Worm (Caenorhabditis elegans) whole organism, young adult: ENCODE data around the gene acdh-8.

Source experiments
- D2030.7 ChIP-seq: fragments of 200-800 bp; sonication (Bioruptor generic); IDR thresholded peaks from 2 replicates; pipeline ENCODE4 v1.3.6; 2022; ENCODE audit warnings: missing genetic modification reagents, missing genetic modification characterization, missing compliant biosample characterization
- F10E7.11 ChIP-seq: sonication (generic microtip); optimal IDR thresholded peaks from 2 replicates; lab custom pipeline; 2017; ENCODE audit warnings: mild to moderate bottlenecking, missing genetic modification characterization, moderate library complexity, missing compliant biosample characterization
- F37B4.10 ChIP-seq: fragments of 200-800 bp; sonication (Bioruptor generic); IDR thresholded peaks from 2 replicates; pipeline ENCODE4 v1.3.6; 2022; ENCODE audit warnings: missing genetic modification characterization, missing compliant biosample characterization
- F49E8.2 ChIP-seq: sonication (generic microtip); optimal IDR thresholded peaks from 3 replicates; lab custom pipeline; 2017; ENCODE audit warnings: missing genetic modification characterization, mild to moderate bottlenecking, missing compliant biosample characterization, antibody characterized with exemption, moderate library complexity; ENCODE audit not compliant: insufficient read depth
- F57A8.1 ChIP-seq: fragments of 200-800 bp; sonication (Bioruptor generic); optimal IDR thresholded peaks from 2 replicates; lab custom pipeline; 2018; ENCODE audit warnings: mild to moderate bottlenecking, missing genetic modification characterization, moderate library complexity, missing compliant biosample characterization
- Y56A3A.18 ChIP-seq: fragments of 200-800 bp; sonication (Bioruptor generic); IDR thresholded peaks from 2 replicates; pipeline ENCODE4 v1.3.6; 2022; ENCODE audit warnings: missing genetic modification reagents, missing genetic modification characterization, missing compliant biosample characterization
- Y67H2A.10 ChIP-seq: fragments of 200-800 bp; sonication (Bioruptor generic); conservative IDR thresholded peaks from 2 replicates; pipeline ENCODE4 v1.3.6; 2022; ENCODE audit warnings: missing genetic modification reagents, missing genetic modification characterization, missing compliant biosample characterization
- akir-1 ChIP-seq: fragments of 200-800 bp; sonication (Bioruptor generic); optimal IDR thresholded peaks from 2 replicates; lab custom pipeline; 2018; ENCODE audit warnings: mild to moderate bottlenecking, missing genetic modification characterization, moderate library complexity, missing compliant biosample characterization
- ama-1 ChIP-seq, 3 experiments: fragments of 150-350 bp in 1 of 3; sonication (generic microtip) in 2 of 3; optimal IDR thresholded peaks; 2 replicates each; lab custom pipeline; 2014 to 2018; ENCODE audit warnings: missing biosample characterization in 2 of 3, missing genetic modification characterization in 2 of 3, missing genetic modification reagents in 2 of 3
- attf-5 ChIP-seq: fragments of 200-800 bp; sonication (Bioruptor generic); optimal IDR thresholded peaks from 2 replicates; lab custom pipeline; 2018; ENCODE audit warnings: mild to moderate bottlenecking, missing genetic modification characterization, missing compliant biosample characterization
- attf-6 ChIP-seq: fragments of 200-800 bp; sonication (Bioruptor generic); IDR thresholded peaks from 2 replicates; pipeline ENCODE4 v1.3.6; 2022; ENCODE audit warnings: missing genetic modification reagents, missing genetic modification characterization, missing compliant biosample characterization
- bed-2 ChIP-seq: fragments of 200-800 bp; sonication (Bioruptor generic); IDR thresholded peaks from 2 replicates; pipeline ENCODE4 v1.3.6; 2022; ENCODE audit warnings: missing genetic modification reagents, missing genetic modification characterization, missing compliant biosample characterization
- ccch-3 ChIP-seq: fragments of 200-800 bp; sonication (Bioruptor generic); optimal IDR thresholded peaks from 2 replicates; lab custom pipeline; 2018; ENCODE audit warnings: mild to moderate bottlenecking, missing genetic modification characterization, missing compliant biosample characterization
- cebp-1 ChIP-seq, 2 experiments: fragments of 200-800 bp in 1 of 2; sonication (Bioruptor generic) in 1 of 2; sonication (generic microtip) in 1 of 2; IDR thresholded peaks in 1 of 2; optimal IDR thresholded peaks in 1 of 2; 2 replicates each; pipeline versions ENCODE4 v1.3.6 to Lab custom; 2017 to 2022; ENCODE audit warnings: missing compliant biosample characterization in 2 of 2, missing genetic modification characterization in 2 of 2, mild to moderate bottlenecking in 1 of 2, missing genetic modification reagents in 1 of 2, moderate library complexity in 1 of 2
- ceh-27 ChIP-seq: fragments of 200-800 bp; sonication (Bioruptor generic); optimal IDR thresholded peaks from 2 replicates; lab custom pipeline; 2018; ENCODE audit warnings: mild to moderate bottlenecking, missing genetic modification characterization, moderate library complexity, missing compliant biosample characterization
- ceh-40 ChIP-seq: fragments of 200-800 bp; sonication (Bioruptor generic); IDR thresholded peaks from 2 replicates; pipeline ENCODE4 v1.3.6; 2022; ENCODE audit warnings: missing genetic modification characterization, missing compliant biosample characterization
- dpff-1 ChIP-seq: sonication (generic microtip); optimal IDR thresholded peaks from 2 replicates; lab custom pipeline; 2017; ENCODE audit warnings: mild to moderate bottlenecking, missing genetic modification characterization, missing compliant biosample characterization
- dpl-1 ChIP-seq: fragments of 150-350 bp; optimal IDR thresholded peaks from 2 replicates; lab custom pipeline; 2014; ENCODE audit warnings: missing biosample characterization, missing genetic modification reagents, missing genetic modification characterization
- ets-4 ChIP-seq: fragments of 200-800 bp; sonication (Bioruptor generic); optimal IDR thresholded peaks from 2 replicates; lab custom pipeline; 2018; ENCODE audit warnings: mild to moderate bottlenecking, missing genetic modification characterization, missing compliant biosample characterization
- gei-17 ChIP-seq: fragments of 200-800 bp; sonication (Bioruptor generic); optimal IDR thresholded peaks from 2 replicates; lab custom pipeline; 2018; ENCODE audit warnings: mild to moderate bottlenecking, missing genetic modification characterization, missing compliant biosample characterization
- hlh-12 ChIP-seq: sonication (generic microtip); optimal IDR thresholded peaks from 2 replicates; lab custom pipeline; 2016; ENCODE audit warnings: missing genetic modification characterization, missing compliant biosample characterization
- hmg-1.2 ChIP-seq: fragments of 200-800 bp; sonication (Bioruptor generic); IDR thresholded peaks from 2 replicates; pipeline ENCODE4 v1.3.6; 2022; ENCODE audit warnings: missing genetic modification reagents, missing genetic modification characterization, missing compliant biosample characterization
- hsf-1 ChIP-seq: fragments of 200-800 bp; sonication (Bioruptor generic); IDR thresholded peaks from 2 replicates; pipeline ENCODE4 v1.3.6; 2022; ENCODE audit warnings: missing genetic modification reagents, missing genetic modification characterization, missing compliant biosample characterization
- lin-26 ChIP-seq: fragments of 200-800 bp; sonication (Bioruptor generic); IDR thresholded peaks from 2 replicates; pipeline ENCODE4 v1.3.6; 2022; ENCODE audit warnings: missing genetic modification reagents, missing genetic modification characterization, missing compliant biosample characterization
- lin-35 ChIP-seq, 3 experiments: fragments of 150-350 bp in 2 of 3; sonication (generic microtip) in 1 of 3; optimal IDR thresholded peaks; 2 replicates each; lab custom pipeline; 2014 to 2018; ENCODE audit warnings: missing biosample characterization in 3 of 3, missing genetic modification characterization in 3 of 3, missing genetic modification reagents in 3 of 3
- lir-1 ChIP-seq: fragments of 200-800 bp; sonication (Bioruptor generic); conservative IDR thresholded peaks from 2 replicates; pipeline ENCODE4 v1.3.6; 2022; ENCODE audit warnings: missing genetic modification reagents, missing genetic modification characterization, missing compliant biosample characterization
- lsl-1 ChIP-seq: fragments of 200-800 bp; sonication (Bioruptor generic); optimal IDR thresholded peaks from 2 replicates; lab custom pipeline; 2018; ENCODE audit warnings: mild to moderate bottlenecking, missing genetic modification characterization, moderate library complexity, missing compliant biosample characterization
- madf-6 ChIP-seq: fragments of 200-800 bp; sonication (Bioruptor generic); IDR thresholded peaks from 2 replicates; pipeline ENCODE4 v1.3.6; 2022; ENCODE audit warnings: missing genetic modification reagents, missing genetic modification characterization, missing compliant biosample characterization
- mel-28 ChIP-seq: sonication (generic microtip); optimal IDR thresholded peaks from 2 replicates; lab custom pipeline; 2016; ENCODE audit warnings: borderline replicate concordance, mild to moderate bottlenecking, missing genetic modification characterization, missing compliant biosample characterization
- mes-4 ChIP-seq: sonication (generic microtip); optimal IDR thresholded peaks from 2 replicates; lab custom pipeline; 2016; ENCODE audit warnings: missing genotype, missing genetic modification characterization, missing compliant biosample characterization
- nfyb-1 ChIP-seq: fragments of 200-800 bp; sonication (Bioruptor generic); IDR thresholded peaks from 2 replicates; pipeline ENCODE4 v1.3.6; 2022; ENCODE audit warnings: missing genetic modification reagents, missing genetic modification characterization, missing compliant biosample characterization
- nhr-120 ChIP-seq: fragments of 200-800 bp; sonication (Bioruptor generic); IDR thresholded peaks from 2 replicates; pipeline ENCODE4 v1.3.6; 2022; ENCODE audit warnings: missing genetic modification characterization, missing compliant biosample characterization
- nhr-179 ChIP-seq: sonication (generic microtip); optimal IDR thresholded peaks from 2 replicates; lab custom pipeline; 2016; ENCODE audit warnings: mild to moderate bottlenecking, missing genetic modification characterization, missing compliant biosample characterization
- nhr-80 ChIP-seq: sonication (generic microtip); optimal IDR thresholded peaks from 2 replicates; lab custom pipeline; 2016; ENCODE audit warnings: missing genetic modification characterization, missing compliant biosample characterization
- pha-4 ChIP-seq: fragments of 150-350 bp; sonication (generic microtip); optimal IDR thresholded peaks from 2 replicates; lab custom pipeline; 2014; ENCODE audit warnings: missing biosample characterization, missing genetic modification reagents, missing genetic modification characterization
- rpc-1 ChIP-seq, 2 experiments: fragments of 150-350 bp in 1 of 2; sonication (generic microtip) in 1 of 2; optimal IDR thresholded peaks; 2 replicates each; lab custom pipeline; 2014 to 2018; ENCODE audit warnings: missing biosample characterization in 1 of 2, missing genetic modification characterization in 1 of 2, missing genetic modification reagents in 1 of 2, missing genotype in 1 of 2
- snpc-4 ChIP-seq, 5 experiments: fragments of 150-350 bp in 1 of 5; sonication (generic microtip) in 4 of 5; optimal IDR thresholded peaks; 2 replicates each; lab custom pipeline; 2014 to 2018; ENCODE audit warnings: missing genetic modification characterization in 5 of 5, missing biosample characterization in 3 of 5, antibody characterized with exemption in 2 of 5, mild to moderate bottlenecking in 2 of 5, missing compliant biosample characterization in 2 of 5, missing genotype in 2 of 5, moderate library complexity in 2 of 5, missing genetic modification reagents in 1 of 5
- sptf-2 ChIP-seq: fragments of 200-800 bp; sonication (Bioruptor generic); optimal IDR thresholded peaks from 2 replicates; lab custom pipeline; 2018; ENCODE audit warnings: mild to moderate bottlenecking, missing genetic modification characterization, missing compliant biosample characterization
- tbx-9 ChIP-seq: sonication (generic microtip); optimal IDR thresholded peaks from 2 replicates; lab custom pipeline; 2016; ENCODE audit warnings: borderline replicate concordance, missing genetic modification characterization, inconsistent platforms, missing compliant biosample characterization
- ztf-18 ChIP-seq: sonication (generic microtip); optimal IDR thresholded peaks from 2 replicates; lab custom pipeline; 2016; ENCODE audit warnings: missing genotype, mild to moderate bottlenecking, missing genetic modification characterization, missing compliant biosample characterization
- ztf-22 ChIP-seq: fragments of 200-800 bp; sonication (Bioruptor generic); optimal IDR thresholded peaks from 2 replicates; lab custom pipeline; 2018; ENCODE audit warnings: mild to moderate bottlenecking, missing genetic modification characterization, moderate library complexity, missing compliant biosample characterization
- ztf-26 ChIP-seq: sonication (generic microtip); optimal IDR thresholded peaks from 2 replicates; lab custom pipeline; 2017; ENCODE audit warnings: missing genetic modification characterization, missing compliant biosample characterization

The acdh-8 gene

ce11 chrII:5819655-5820054 is 25.4 kb downstream of the acdh-8 start (continued):
- TF ChIP-seq attf-6 (GFP tag; lab: Robert Waterston, UW): 0 out of 2 replicates have a peak, but pooled peaks have one; percentile 35
- TF ChIP-seq ztf-26: no peak
- TF ChIP-seq lin-35 (GFP tag; optimal IDR thresholded peaks at IDR 0.05; lab: Kevin White, UChicago): no peak
- no peak for TF ChIP-seq dpff-1
- no peak for TF ChIP-seq nhr-179 (tag; lab: Kevin White, UChicago)
- no peak for TF ChIP-seq rpc-1 (optimal IDR thresholded peaks at IDR 0.05; lab: Kevin White, UChicago)
- no peak for TF ChIP-seq rpc-1 (tag; optimal IDR thresholded peaks at IDR 0.05; lab: Kevin White, UChicago)
- peak; percentile 53 for TF ChIP-seq madf-6
- no peak for TF ChIP-seq lin-26 (GFP tag; lab: Robert Waterston, UW)
- TF ChIP-seq lir-1: no peak
- no peak for TF ChIP-seq F10E7.11 (tag; lab: Kevin White, UChicago)
- TF ChIP-seq F49E8.2: no peak
- no peak for TF ChIP-seq cebp-1 (GFP tag; IDR thresholded peaks at IDR 0.05; lab: Robert Waterston, UW)
- TF ChIP-seq cebp-1 (tag; optimal IDR thresholded peaks at IDR 0.05; lab: Kevin White, UChicago): no peak
- TF ChIP-seq ztf-22 (GFP tag; lab: Kevin White, UChicago): no peak
- peak; percentile 51; the same call in 1 of the 2 replicates for TF ChIP-seq D2030.7 (GFP tag; lab: Robert Waterston, UW)
- no peak for TF ChIP-seq F37B4.10 (GFP tag; lab: Robert Waterston, UW)
- no peak for TF ChIP-seq ets-4 (GFP tag; lab: Kevin White, UChicago)
- TF ChIP-seq bed-2 (GFP tag; lab: Robert Waterston, UW): 0 out of 2 replicates have a peak, but pooled peaks have one; percentile 24
- TF ChIP-seq hsf-1 (GFP tag; lab: Robert Waterston, UW): no peak
- TF ChIP-seq ccch-3 (GFP tag; lab: Kevin White, UChicago): no peak
- no peak for TF ChIP-seq sptf-2 (GFP tag; lab: Kevin White, UChicago)
- TF ChIP-seq nhr-80 (tag; lab: Kevin White, UChicago): no peak
- TF ChIP-seq Y67H2A.10 (GFP tag; lab: Robert Waterston, UW): no peak
- TF ChIP-seq snpc-4 (GFP tag; optimal IDR thresholded peaks at IDR 0.05; lab: Kevin White, UChicago): no peak
- no peak for TF ChIP-seq snpc-4 (tag; optimal IDR thresholded peaks at IDR 0.05; lab: Kevin White, UChicago)

ce11 chrII:5820282-5820762 is 26.0 kb downstream of the acdh-8 start, which contains the start of gene ehs-1:
TSS of gene ehs-1 (plus strand) at chrII:5820712.
- TF ChIP-seq nfyb-1 (GFP tag; lab: Robert Waterston, UW) (0 out of 2 replicates have a peak, but pooled peaks have one; percentile 8), ceh-40 (GFP tag; lab: Robert Waterston, UW) (no peak), hmg-1.2 (GFP tag; lab: Robert Waterston, UW) (0 out of 2 replicates have a peak, but pooled peaks have one; percentile 4), F57A8.1 (GFP tag; lab: Kevin White, UChicago) (no peak)

ce11 chrII:5827364-5827763 is 33.1 kb downstream of the acdh-8 start, which contains the start of gene tbc-2:
TSS of gene tbc-2 (minus strand) at chrII:5827443.
- no peak for TF ChIP-seq tbx-9
- TF ChIP-seq gei-17 (GFP tag; lab: Kevin White, UChicago): no peak
- TF ChIP-seq pha-4 (tag; lab: Kevin White, UChicago): no peak

ce11 chrII:5828486-5828885 is 34.2 kb downstream of the acdh-8 start, which contains the start of gene ZK1248.11:
TSS of gene ZK1248.11 (minus strand) at chrII:5828586.
- TF ChIP-seq ztf-18 (tag; lab: Kevin White, UChicago) (no peak), ceh-27 (GFP tag; lab: Kevin White, UChicago) (no peak), tbx-9 (no peak), nhr-80 (tag; lab: Kevin White, UChicago) (no peak), mes-4 (tag; lab: Kevin White, UChicago) (no peak), rpc-1 (optimal IDR thresholded peaks at IDR 0.05; lab: Kevin White, UChicago) (no peak), rpc-1 (tag; optimal IDR thresholded peaks at IDR 0.05; lab: Kevin White, UChicago) (no peak), dpl-1 (GFP tag; lab: Kevin White, UChicago) (no peak), akir-1 (GFP tag; lab: Kevin White, UChicago) (no peak), Y56A3A.18 (no peak), lsl-1 (no peak), ama-1 (optimal IDR thresholded peaks at IDR 0.05; lab: Kevin White, UChicago) (no peak), ama-1 (GFP tag; optimal IDR thresholded peaks at IDR 0.05; lab: Kevin White, UChicago) (no peak), nhr-120 (GFP tag; lab: Robert Waterston, UW) (no peak), mel-28 (no peak), hlh-12 (no peak), attf-5 (GFP tag; lab: Kevin White, UChicago) (no peak), ztf-22 (GFP tag; lab: Kevin White, UChicago) (no peak)
